Worm (Caenorhabditis elegans): ENCODE results near the gene C35D10.5.

The C35D10.5 gene

DNA sequence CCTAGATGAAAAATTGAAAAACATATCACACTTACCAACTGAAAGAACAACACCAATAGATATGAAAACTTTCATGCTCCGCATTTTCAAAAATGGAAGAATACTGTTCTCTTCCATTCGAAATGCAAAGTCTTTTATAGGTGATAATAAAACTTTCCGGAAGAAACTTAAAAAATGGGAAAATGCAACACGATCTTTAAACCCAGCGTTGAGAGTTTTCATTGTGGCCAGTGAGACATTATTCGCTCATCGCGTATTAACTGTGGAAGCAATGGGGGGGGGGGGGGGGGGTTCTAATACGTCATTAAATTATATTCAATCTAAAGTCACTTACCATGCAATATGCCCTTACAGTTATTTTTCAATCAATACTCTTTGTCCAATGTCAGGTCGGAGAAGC lies 17.8 kb upstream of the C35D10.5 start, which contains the start of the genes clec-157 and fkh-5:
Gene clec-157 (minus strand): TSS at position 101 of the 400 bp plus-strand sequence.
Gene fkh-5 (plus strand): TSS at position 336 of the 400 bp plus-strand sequence.
- TF ChIP-seq nhr-11 (tag; optimal IDR thresholded peaks at IDR 0.05) (no peak), C34F6.9 (tag; optimal IDR thresholded peaks at IDR 0.05) (no peak), lin-39 (tag; optimal IDR thresholded peaks at IDR 0.05) (no peak), sem-4 (tag; optimal IDR thresholded peaks at IDR 0.05) (no peak), ztf-11 (tag; optimal IDR thresholded peaks at IDR 0.05) (no peak), crh-2 (tag; optimal IDR thresholded peaks at IDR 0.05) (no peak), egl-27 (tag; optimal IDR thresholded peaks at IDR 0.05) (no peak), lsy-2 (tag; optimal IDR thresholded peaks at IDR 0.05) (no peak), nhr-21 (tag; optimal IDR thresholded peaks at IDR 0.05) (no peak), nhr-6 (tag; optimal IDR thresholded peaks at IDR 0.05) (no peak), snpc-4 (tag; optimal IDR thresholded peaks at IDR 0.05) (no peak), Y55F3AM.14 (GFP tag; optimal IDR thresholded peaks at IDR 0.05) (no peak), unc-39 (tag; optimal IDR thresholded peaks at IDR 0.05) (no peak), nhr-10 (tag; optimal IDR thresholded peaks at IDR 0.05) (no peak), R02D3.7 (tag; optimal IDR thresholded peaks at IDR 0.05) (no peak)

DNA sequence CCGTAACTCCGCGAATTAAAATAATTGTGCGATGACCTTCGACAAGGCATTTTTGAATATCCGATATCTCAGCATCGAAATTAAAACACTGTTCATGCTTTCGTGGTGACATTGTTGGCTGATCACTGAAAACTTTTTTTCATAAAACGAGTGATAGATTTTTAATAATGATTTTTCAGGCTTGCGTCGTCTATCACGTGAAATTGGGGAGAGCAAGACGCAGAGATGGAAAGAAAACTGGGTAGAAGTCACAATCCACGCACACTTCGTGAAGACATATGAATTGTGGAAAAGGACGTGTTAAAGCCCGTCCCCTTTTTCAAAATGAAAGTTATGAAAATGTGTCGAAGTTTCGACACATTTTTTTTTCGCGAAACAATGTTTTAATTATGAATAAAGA lies 12.4 kb upstream of the C35D10.5 start, which contains the start of gene nonu-1:
Gene nonu-1 (minus strand): TSS at position 169 of the 400 bp plus-strand sequence.
- TF ChIP-seq ztf-4 (tag; optimal IDR thresholded peaks at IDR 0.05) (no peak), elt-3 (tag; optimal IDR thresholded peaks at IDR 0.05) (no peak), ZK546.5 (tag; optimal IDR thresholded peaks at IDR 0.05) (no peak), skn-1 (tag; optimal IDR thresholded peaks at IDR 0.05) (no peak), gmeb-1 (tag; optimal IDR thresholded peaks at IDR 0.05) (no peak), dmd-4 (tag; optimal IDR thresholded peaks at IDR 0.05) (no peak), lin-13 (GFP tag; optimal IDR thresholded peaks at IDR 0.05) (no peak), nhr-11 (tag; optimal IDR thresholded peaks at IDR 0.05) (no peak), peb-1 (tag; optimal IDR thresholded peaks at IDR 0.05) (no peak), zag-1 (tag; optimal IDR thresholded peaks at IDR 0.05) (no peak), F13H6.1 (tag; optimal IDR thresholded peaks at IDR 0.05) (no peak), ceh-82 (tag; optimal IDR thresholded peaks at IDR 0.05) (no peak), fos-1 (tag; optimal IDR thresholded peaks at IDR 0.05) (no peak)

DNA sequence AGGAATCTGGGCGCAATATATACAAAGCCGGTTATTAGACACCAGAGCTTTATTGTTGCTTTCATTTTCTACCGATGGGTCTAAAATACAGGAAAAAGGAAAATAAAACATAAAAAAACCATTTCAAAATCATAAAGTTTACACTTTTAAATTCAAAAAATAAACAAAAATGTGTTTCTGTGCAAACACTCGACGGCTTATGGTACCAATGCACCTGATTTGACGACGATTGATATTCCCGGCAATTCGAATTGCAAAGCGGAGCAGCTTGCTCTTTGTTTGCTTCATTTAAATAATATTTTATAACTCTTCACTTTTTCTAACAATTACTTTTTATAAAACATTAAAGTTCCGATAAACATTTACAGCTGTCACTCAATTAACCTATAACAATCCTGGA lies 12.0 kb upstream of the C35D10.5 start, which contains the start of gene F26A1.1:
Gene F26A1.1 (plus strand): TSS at position 369 of the 400 bp plus-strand sequence.
- TF ChIP-seq zag-1 (tag; optimal IDR thresholded peaks at IDR 0.05) (no peak), nhr-237 (tag; optimal IDR thresholded peaks at IDR 0.05) (no peak), lin-11 (tag; optimal IDR thresholded peaks at IDR 0.05) (no peak), alr-1 (tag; optimal IDR thresholded peaks at IDR 0.05) (no peak), F13H6.1 (tag; optimal IDR thresholded peaks at IDR 0.05) (no peak), nhr-10 (tag; optimal IDR thresholded peaks at IDR 0.05) (no peak), aly-2 (tag; optimal IDR thresholded peaks at IDR 0.05) (no peak), ZK546.5 (tag; optimal IDR thresholded peaks at IDR 0.05) (no peak), egl-27 (tag; optimal IDR thresholded peaks at IDR 0.05) (no peak), ztf-1 (GFP tag; conservative IDR thresholded peaks at IDR 0.05) (no peak), lin-39 (tag; optimal IDR thresholded peaks at IDR 0.05) (no peak), unc-55 (GFP tag; optimal IDR thresholded peaks at IDR 0.05) (peak; percentile 54), mdl-1 (tag; optimal IDR thresholded peaks at IDR 0.05) (no peak), R02D3.7 (tag; optimal IDR thresholded peaks at IDR 0.05) (no peak), lsy-2 (tag; optimal IDR thresholded peaks at IDR 0.05) (peak in 1 of 2 experiments; percentile 38), snpc-4 (tag; optimal IDR thresholded peaks at IDR 0.05) (no peak), ceh-82 (tag; optimal IDR thresholded peaks at IDR 0.05) (no peak), C34F6.9 (tag; optimal IDR thresholded peaks at IDR 0.05) (no peak), nhr-77 (tag; optimal IDR thresholded peaks at IDR 0.05) (no peak), elt-3 (tag; optimal IDR thresholded peaks at IDR 0.05) (no peak), gmeb-1 (tag; optimal IDR thresholded peaks at IDR 0.05) (peak; percentile 6), sma-3 (GFP tag; optimal IDR thresholded peaks at IDR 0.05) (no peak), ceh-16 (tag; optimal IDR thresholded peaks at IDR 0.05) (no peak), sem-4 (tag; optimal IDR thresholded peaks at IDR 0.05) (no peak), nhr-6 (tag; optimal IDR thresholded peaks at IDR 0.05) (no peak), sma-9 (GFP tag; optimal IDR thresholded peaks at IDR 0.05) (no peak), sma-9 (tag; optimal IDR thresholded peaks at IDR 0.05) (no peak), ztf-11 (tag; optimal IDR thresholded peaks at IDR 0.05) (no peak), blmp-1 (tag; optimal IDR thresholded peaks at IDR 0.05; ENCODE audit: insufficient read depth) (no peak), mab-5 (tag; optimal IDR thresholded peaks at IDR 0.05) (no peak), nhr-129 (tag; optimal IDR thresholded peaks at IDR 0.05) (peak; percentile 8), nhr-21 (tag; optimal IDR thresholded peaks at IDR 0.05) (no peak), ama-1 (optimal IDR thresholded peaks at IDR 0.05) (no peak), Y55F3AM.14 (GFP tag; optimal IDR thresholded peaks at IDR 0.05) (no peak), peb-1 (tag; optimal IDR thresholded peaks at IDR 0.05) (no peak), nhr-23 (tag; optimal IDR thresholded peaks at IDR 0.05) (no peak), nhr-25 (tag; optimal IDR thresholded peaks at IDR 0.05) (no peak), elt-1 (tag; optimal IDR thresholded peaks at IDR 0.05) (no peak), crh-2 (tag; optimal IDR thresholded peaks at IDR 0.05) (peak; percentile 5), ztf-4 (tag; optimal IDR thresholded peaks at IDR 0.05) (no peak), lin-13 (GFP tag; optimal IDR thresholded peaks at IDR 0.05) (no peak), skn-1 (tag; optimal IDR thresholded peaks at IDR 0.05) (no peak)

Data from whole organism, L2 larva.